Worm (Caenorhabditis elegans) whole organism, young adult: ENCODE data around the gene spin-1.

Source experiments
- B0261.1 ChIP-seq: sonication (generic microtip); optimal IDR thresholded peaks from 2 replicates; lab custom pipeline; 2016; ENCODE audit warnings: mild to moderate bottlenecking, missing genetic modification characterization, moderate library complexity, missing compliant biosample characterization
- F37B4.10 ChIP-seq: fragments of 200-800 bp; sonication (Bioruptor generic); IDR thresholded peaks from 2 replicates; pipeline ENCODE4 v1.3.6; 2022; ENCODE audit warnings: missing genetic modification characterization, missing compliant biosample characterization
- F55B11.4 ChIP-seq: sonication (generic microtip); optimal IDR thresholded peaks from 2 replicates; lab custom pipeline; 2016; ENCODE audit warnings: missing compliant biosample characterization, missing genetic modification characterization, borderline replicate concordance; ENCODE audit not compliant: insufficient read depth
- K11D2.4 ChIP-seq: fragments of 200-800 bp; sonication (Bioruptor generic); IDR thresholded peaks from 2 replicates; pipeline ENCODE4 v1.3.6; 2022; ENCODE audit warnings: missing genetic modification reagents, missing genetic modification characterization, missing compliant biosample characterization
- K12H6.12 ChIP-seq: fragments of 200-800 bp; sonication (Bioruptor generic); optimal IDR thresholded peaks from 2 replicates; lab custom pipeline; 2018; ENCODE audit warnings: mild to moderate bottlenecking, missing genetic modification characterization, missing compliant biosample characterization
- Y56A3A.18 ChIP-seq: fragments of 200-800 bp; sonication (Bioruptor generic); IDR thresholded peaks from 2 replicates; pipeline ENCODE4 v1.3.6; 2022; ENCODE audit warnings: missing genetic modification reagents, missing genetic modification characterization, missing compliant biosample characterization
- Y67H2A.10 ChIP-seq: fragments of 200-800 bp; sonication (Bioruptor generic); conservative IDR thresholded peaks from 2 replicates; pipeline ENCODE4 v1.3.6; 2022; ENCODE audit warnings: missing genetic modification reagents, missing genetic modification characterization, missing compliant biosample characterization
- Y79H2A.3 ChIP-seq: fragments of 200-800 bp; sonication (Bioruptor generic); conservative IDR thresholded peaks from 2 replicates; pipeline ENCODE4 v1.3.6; 2022; ENCODE audit warnings: missing genetic modification reagents, missing genetic modification characterization, missing compliant biosample characterization
- akir-1 ChIP-seq: fragments of 200-800 bp; sonication (Bioruptor generic); optimal IDR thresholded peaks from 2 replicates; lab custom pipeline; 2018; ENCODE audit warnings: mild to moderate bottlenecking, missing genetic modification characterization, moderate library complexity, missing compliant biosample characterization
- aptf-3 ChIP-seq: fragments of 200-800 bp; sonication (Bioruptor generic); IDR thresholded peaks from 2 replicates; pipeline ENCODE4 v1.3.6; 2022; ENCODE audit warnings: missing genetic modification characterization, missing compliant biosample characterization
- atf-7 ChIP-seq: sonication (generic microtip); optimal IDR thresholded peaks from 2 replicates; lab custom pipeline; 2017; ENCODE audit warnings: mild to moderate bottlenecking, missing genetic modification characterization, missing compliant biosample characterization
- athp-1 ChIP-seq: sonication (generic microtip); optimal IDR thresholded peaks from 2 replicates; lab custom pipeline; 2017; ENCODE audit warnings: mild to moderate bottlenecking, missing genetic modification characterization, missing compliant biosample characterization
- attf-6 ChIP-seq: fragments of 200-800 bp; sonication (Bioruptor generic); IDR thresholded peaks from 2 replicates; pipeline ENCODE4 v1.3.6; 2022; ENCODE audit warnings: missing genetic modification reagents, missing genetic modification characterization, missing compliant biosample characterization
- bed-1 ChIP-seq: fragments of 200-800 bp; sonication (Bioruptor generic); IDR thresholded peaks from 2 replicates; pipeline ENCODE4 v1.3.6; 2022; ENCODE audit warnings: missing genetic modification reagents, missing genetic modification characterization, missing compliant biosample characterization
- cebp-1 ChIP-seq, 2 experiments: fragments of 200-800 bp in 1 of 2; sonication (Bioruptor generic) in 1 of 2; sonication (generic microtip) in 1 of 2; IDR thresholded peaks in 1 of 2; optimal IDR thresholded peaks in 1 of 2; 2 replicates each; pipeline versions ENCODE4 v1.3.6 to Lab custom; 2017 to 2022; ENCODE audit warnings: missing compliant biosample characterization in 2 of 2, missing genetic modification characterization in 2 of 2, mild to moderate bottlenecking in 1 of 2, missing genetic modification reagents in 1 of 2, moderate library complexity in 1 of 2
- ceh-40 ChIP-seq: fragments of 200-800 bp; sonication (Bioruptor generic); IDR thresholded peaks from 2 replicates; pipeline ENCODE4 v1.3.6; 2022; ENCODE audit warnings: missing genetic modification characterization, missing compliant biosample characterization
- die-1 ChIP-seq: sonication (generic microtip); optimal IDR thresholded peaks from 2 replicates; lab custom pipeline; 2016; ENCODE audit warnings: missing genotype, mild to moderate bottlenecking, missing genetic modification characterization, missing compliant biosample characterization
- dpff-1 ChIP-seq: sonication (generic microtip); optimal IDR thresholded peaks from 2 replicates; lab custom pipeline; 2017; ENCODE audit warnings: mild to moderate bottlenecking, missing genetic modification characterization, missing compliant biosample characterization
- gei-17 ChIP-seq: fragments of 200-800 bp; sonication (Bioruptor generic); optimal IDR thresholded peaks from 2 replicates; lab custom pipeline; 2018; ENCODE audit warnings: mild to moderate bottlenecking, missing genetic modification characterization, missing compliant biosample characterization
- hlh-12 ChIP-seq: sonication (generic microtip); optimal IDR thresholded peaks from 2 replicates; lab custom pipeline; 2016; ENCODE audit warnings: missing genetic modification characterization, missing compliant biosample characterization
- hrde-1 ChIP-seq: sonication (generic microtip); optimal IDR thresholded peaks from 2 replicates; lab custom pipeline; 2016; ENCODE audit warnings: missing genetic modification characterization, mild to moderate bottlenecking, missing compliant biosample characterization, moderate library complexity, missing genotype, missing genetic modification reagents, borderline replicate concordance
- let-526 ChIP-seq: fragments of 200-800 bp; sonication (Bioruptor generic); IDR thresholded peaks from 2 replicates; pipeline ENCODE4 v1.3.6; 2022; ENCODE audit warnings: missing genetic modification reagents, missing genetic modification characterization, missing compliant biosample characterization
- lsl-1 ChIP-seq: fragments of 200-800 bp; sonication (Bioruptor generic); optimal IDR thresholded peaks from 2 replicates; lab custom pipeline; 2018; ENCODE audit warnings: mild to moderate bottlenecking, missing genetic modification characterization, moderate library complexity, missing compliant biosample characterization
- madf-8 ChIP-seq: fragments of 200-800 bp; sonication (Bioruptor generic); conservative IDR thresholded peaks from 2 replicates; pipeline ENCODE4 v1.3.6; 2022; ENCODE audit warnings: missing genetic modification reagents, missing genetic modification characterization, missing compliant biosample characterization
- mel-28 ChIP-seq: sonication (generic microtip); optimal IDR thresholded peaks from 2 replicates; lab custom pipeline; 2016; ENCODE audit warnings: borderline replicate concordance, mild to moderate bottlenecking, missing genetic modification characterization, missing compliant biosample characterization
- nhr-120 ChIP-seq: fragments of 200-800 bp; sonication (Bioruptor generic); IDR thresholded peaks from 2 replicates; pipeline ENCODE4 v1.3.6; 2022; ENCODE audit warnings: missing genetic modification characterization, missing compliant biosample characterization
- nhr-80 ChIP-seq: sonication (generic microtip); optimal IDR thresholded peaks from 2 replicates; lab custom pipeline; 2016; ENCODE audit warnings: missing genetic modification characterization, missing compliant biosample characterization
- pbrm-1 ChIP-seq: fragments of 200-800 bp; sonication (Bioruptor generic); IDR thresholded peaks from 2 replicates; pipeline ENCODE4 v1.3.6; 2022; ENCODE audit warnings: missing genetic modification reagents, missing genetic modification characterization, missing compliant biosample characterization
- pha-4 ChIP-seq: fragments of 150-350 bp; sonication (generic microtip); optimal IDR thresholded peaks from 2 replicates; lab custom pipeline; 2014; ENCODE audit warnings: missing biosample characterization, missing genetic modification reagents, missing genetic modification characterization
- rpc-1 ChIP-seq, 2 experiments: fragments of 150-350 bp in 1 of 2; sonication (generic microtip) in 1 of 2; optimal IDR thresholded peaks; 2 replicates each; lab custom pipeline; 2014 to 2018; ENCODE audit warnings: missing biosample characterization in 1 of 2, missing genetic modification characterization in 1 of 2, missing genetic modification reagents in 1 of 2, missing genotype in 1 of 2
- snpc-1.1 ChIP-seq: sonication (generic microtip); optimal IDR thresholded peaks from 2 replicates; lab custom pipeline; 2017; ENCODE audit warnings: missing genetic modification characterization, mild to moderate bottlenecking, missing compliant biosample characterization, antibody characterized with exemption, moderate library complexity, missing genotype, missing genetic modification reagents; ENCODE audit not compliant: insufficient read depth
- snpc-4 ChIP-seq, 5 experiments: fragments of 150-350 bp in 1 of 5; sonication (generic microtip) in 4 of 5; optimal IDR thresholded peaks; 2 replicates each; lab custom pipeline; 2014 to 2018; ENCODE audit warnings: missing genetic modification characterization in 5 of 5, missing biosample characterization in 3 of 5, antibody characterized with exemption in 2 of 5, mild to moderate bottlenecking in 2 of 5, missing compliant biosample characterization in 2 of 5, missing genotype in 2 of 5, moderate library complexity in 2 of 5, missing genetic modification reagents in 1 of 5
- ztf-25 ChIP-seq: fragments of 200-800 bp; sonication (Bioruptor generic); IDR thresholded peaks from 2 replicates; pipeline ENCODE4 v1.3.6; 2022; ENCODE audit warnings: missing genetic modification reagents, missing genetic modification characterization, missing compliant biosample characterization

Gene spin-1

ce11 chrV:12100794-12101343 is 13.9 kb upstream of the spin-1 start, which contains the start of gene nhr-154:
Gene nhr-154, plus strand, starts transcription at chrV:12101293.
- TF ChIP-seq nhr-80 (tag; lab: Kevin White, UChicago) (peak; percentile 1), pha-4 (tag; lab: Kevin White, UChicago) (no peak), cebp-1 (GFP tag; IDR thresholded peaks at IDR 0.05; lab: Robert Waterston, UW) (peak; percentile 91), cebp-1 (tag; optimal IDR thresholded peaks at IDR 0.05; lab: Kevin White, UChicago) (peak; percentile 97), lsl-1 (GFP tag; lab: Kevin White, UChicago) (no peak)

ce11 chrV:12103920-12104319 is 10.9 kb upstream of the spin-1 start, which contains the start of gene nhr-153:
Gene nhr-153, plus strand, starts transcription at chrV:12104220.
- TF ChIP-seq athp-1 (no peak), aptf-3 (GFP tag; lab: Robert Waterston, UW) (no peak), rpc-1 (optimal IDR thresholded peaks at IDR 0.05; lab: Kevin White, UChicago) (no peak), rpc-1 (tag; optimal IDR thresholded peaks at IDR 0.05; lab: Kevin White, UChicago) (no peak), K11D2.4 (no peak), snpc-1.1 (tag; lab: Kevin White, UChicago) (no peak), ceh-40 (GFP tag; lab: Robert Waterston, UW) (no peak), K12H6.12 (tag; lab: Kevin White, UChicago) (no peak), F55B11.4 (no peak), akir-1 (GFP tag; lab: Kevin White, UChicago) (no peak), hlh-12 (tag; lab: Kevin White, UChicago) (no peak), hrde-1 (no peak), die-1 (no peak), pha-4 (tag; lab: Kevin White, UChicago) (no peak)

- TF ChIP-seq dpff-1 (no peak), gei-17 (GFP tag; lab: Kevin White, UChicago) (no peak), nhr-80 (tag; lab: Kevin White, UChicago) (peak; percentile 2)
These were observed 8.0 kb upstream of the spin-1 start, which contains the start of gene nhr-136 for ce11 chrV:12106841-12107240. Gene nhr-136, plus strand, starts transcription at chrV:12107141.

- no peak for TF ChIP-seq let-526 (GFP tag; lab: Robert Waterston, UW)
- no peak for TF ChIP-seq Y67H2A.10 (GFP tag; lab: Robert Waterston, UW)
- TF ChIP-seq B0261.1 (tag; lab: Kevin White, UChicago), result no peak
- TF ChIP-seq hrde-1, result no peak
- TF ChIP-seq ztf-25 (GFP tag; lab: Robert Waterston, UW), result no peak
- TF ChIP-seq nhr-120, result no peak
- no peak for TF ChIP-seq pbrm-1 (GFP tag; lab: Robert Waterston, UW)
- no peak for TF ChIP-seq snpc-4 (GFP tag; optimal IDR thresholded peaks at IDR 0.05; lab: Kevin White, UChicago)
- no peak for TF ChIP-seq snpc-4 (tag; optimal IDR thresholded peaks at IDR 0.05; lab: Kevin White, UChicago)
- TF ChIP-seq bed-1, result no peak
- no peak for TF ChIP-seq madf-8 (GFP tag; lab: Robert Waterston, UW)
- no peak for TF ChIP-seq atf-7 (tag; lab: Kevin White, UChicago)
- TF ChIP-seq Y56A3A.18 (GFP tag; lab: Robert Waterston, UW), result no peak
- no peak for TF ChIP-seq mel-28 (tag; lab: Kevin White, UChicago)
- no peak for TF ChIP-seq Y79H2A.3 (GFP tag; lab: Robert Waterston, UW)
- no peak for TF ChIP-seq attf-6 (GFP tag; lab: Robert Waterston, UW)
- no peak for TF ChIP-seq F37B4.10 (GFP tag; lab: Robert Waterston, UW)
- TF ChIP-seq, all 124 proteins: peak for 0
These were observed 3.3 kb upstream of the spin-1 start, which contains the start of gene lhpp-1 for ce11 chrV:12111452-12111851. Gene lhpp-1, minus strand, starts transcription at chrV:12111805.
